Fruit fly (Drosophila melanogaster) whole organism, embryonic: ENCODE data around the gene CG5810.

Source experiments
- Bgb ChIP-seq: fragments of 200-800 bp; sonication (Bioruptor generic); IDR thresholded peaks from 2 replicates; pipeline ENCODE4 v1.3.6; 2022; ENCODE audit warnings: missing biosample characterization, missing genetic modification characterization; ENCODE audit not compliant: partially characterized antibody
- Blimp-1 ChIP-seq: fragments of 200-800 bp; sonication (Bioruptor generic); optimal IDR thresholded peaks from 3 replicates; lab custom pipeline; 2018; ENCODE audit warnings: missing biosample characterization, missing genetic modification characterization, mild to moderate bottlenecking, moderate library complexity, missing genetic modification reagents
- Bteb2 ChIP-seq: fragments of 200-800 bp; sonication (Bioruptor generic); optimal IDR thresholded peaks from 2 replicates; lab custom pipeline; 2016; ENCODE audit warnings: missing biosample characterization, missing genetic modification characterization
- CG11504 ChIP-seq: fragments of 200-800 bp; sonication (Bioruptor generic); optimal IDR thresholded peaks from 3 replicates; lab custom pipeline; 2019; ENCODE audit warnings: missing biosample characterization, mild to moderate bottlenecking, missing genetic modification characterization, moderate library complexity
- CG12155 ChIP-seq: fragments of 200-800 bp; sonication (Bioruptor generic); optimal IDR thresholded peaks from 3 replicates; lab custom pipeline; 2016; ENCODE audit warnings: missing biosample characterization, missing genetic modification characterization
- CG13775 ChIP-seq: fragments of 200-800 bp; sonication (Bioruptor generic); optimal IDR thresholded peaks from 3 replicates; lab custom pipeline; 2017; ENCODE audit warnings: missing biosample characterization, mild to moderate bottlenecking, missing genetic modification characterization
- CG15479 ChIP-seq: fragments of 200-800 bp; sonication (Bioruptor generic); optimal IDR thresholded peaks from 3 replicates; lab custom pipeline; 2019; ENCODE audit warnings: missing biosample characterization, mild to moderate bottlenecking, missing genetic modification characterization, moderate library complexity
- CG15601 ChIP-seq: fragments of 200-800 bp; sonication (Bioruptor generic); optimal IDR thresholded peaks from 3 replicates; lab custom pipeline; 2019; ENCODE audit warnings: missing biosample characterization, mild to moderate bottlenecking, missing genetic modification characterization, moderate library complexity
- CG15696 ChIP-seq: fragments of 200-800 bp; sonication (Bioruptor generic); optimal IDR thresholded peaks from 2 replicates; lab custom pipeline; 2019; ENCODE audit warnings: missing biosample characterization, mild to moderate bottlenecking, missing genetic modification characterization, moderate library complexity
- CG17385 ChIP-seq: fragments of 200-800 bp; sonication (Bioruptor generic); optimal IDR thresholded peaks from 3 replicates; lab custom pipeline; 2018; ENCODE audit warnings: missing biosample characterization, mild to moderate bottlenecking, missing genetic modification characterization
- CG17568 ChIP-seq: fragments of 200-800 bp; sonication (Bioruptor generic); optimal IDR thresholded peaks from 2 replicates; lab custom pipeline; 2018; ENCODE audit warnings: missing biosample characterization, mild to moderate bottlenecking, missing genetic modification characterization, moderate library complexity
- CG18476 ChIP-seq: fragments of 200-800 bp; sonication (Bioruptor generic); optimal IDR thresholded peaks from 2 replicates; lab custom pipeline; 2016; ENCODE audit warnings: missing biosample characterization, mild to moderate bottlenecking, missing genetic modification characterization
- CG2875 ChIP-seq: fragments of 200-800 bp; sonication (Bioruptor generic); optimal IDR thresholded peaks from 2 replicates; lab custom pipeline; 2017; ENCODE audit warnings: missing biosample characterization, mild to moderate bottlenecking, missing genetic modification characterization, missing genetic modification reagents
- CG42726 ChIP-seq: fragments of 200-800 bp; sonication (Bioruptor generic); IDR thresholded peaks from 2 replicates; pipeline ENCODE4 v1.3.6; 2022; ENCODE audit warnings: missing biosample characterization, missing genetic modification characterization; ENCODE audit not compliant: partially characterized antibody
- CG8388 ChIP-seq: fragments of 200-800 bp; sonication (Bioruptor generic); optimal IDR thresholded peaks from 2 replicates; lab custom pipeline; 2019; ENCODE audit warnings: missing biosample characterization, mild to moderate bottlenecking, missing genetic modification characterization, moderate library complexity
- Dbx ChIP-seq: fragments of 200-800 bp; sonication (Bioruptor generic); IDR thresholded peaks from 3 replicates; pipeline ENCODE4 v1.3.6; 2022; ENCODE audit warnings: missing biosample characterization, missing genetic modification characterization
- Fer1 ChIP-seq: fragments of 200-800 bp; sonication (Bioruptor generic); optimal IDR thresholded peaks from 2 replicates; lab custom pipeline; 2017; ENCODE audit warnings: missing biosample characterization, mild to moderate bottlenecking, missing genetic modification characterization
- Med ChIP-seq: fragments of 200-800 bp; sonication (Bioruptor generic); peaks from one replicate; lab custom pipeline; 2016; ENCODE audit warnings: missing biosample characterization, missing genetic modification characterization, mild to moderate bottlenecking, inconsistent platforms, moderate library complexity
- PHDP ChIP-seq: fragments of 200-800 bp; sonication (Bioruptor generic); optimal IDR thresholded peaks from 3 replicates; lab custom pipeline; 2018; ENCODE audit warnings: missing biosample characterization, mild to moderate bottlenecking, missing genetic modification characterization, moderate library complexity
- Pdp1 ChIP-seq, 2 experiments: fragments of 200-800 bp; sonication (Bioruptor generic); optimal IDR thresholded peaks; 3 replicates each; lab custom pipeline; 2016; ENCODE audit warnings: missing biosample characterization in 2 of 2, missing genetic modification characterization in 2 of 2, mild to moderate bottlenecking in 1 of 2, moderate library complexity in 1 of 2
- Tbp ChIP-seq: fragments of >200 bp; optimal IDR thresholded peaks from 2 replicates; lab custom pipeline; 2018; ENCODE audit warnings: missing biosample characterization, missing genetic modification characterization
- Vsx1 ChIP-seq: fragments of 200-800 bp; sonication (Bioruptor generic); optimal IDR thresholded peaks from 2 replicates; lab custom pipeline; 2017; ENCODE audit warnings: missing biosample characterization, mild to moderate bottlenecking, missing genetic modification characterization, missing genetic modification reagents
- al ChIP-seq: fragments of 200-800 bp; sonication (Bioruptor generic); IDR thresholded peaks from 2 replicates; pipeline ENCODE4 v1.3.6; 2022; ENCODE audit warnings: missing biosample characterization, missing genetic modification characterization
- bsh ChIP-seq, 2 experiments: fragments of 200-800 bp; sonication (Bioruptor generic); optimal IDR thresholded peaks; 2 replicates each; lab custom pipeline; 2017 to 2018; ENCODE audit warnings: mild to moderate bottlenecking in 2 of 2, missing biosample characterization in 2 of 2, missing genetic modification characterization in 2 of 2, moderate library complexity in 1 of 2
- cas ChIP-seq: fragments of 200-800 bp; sonication (Bioruptor generic); IDR thresholded peaks from 2 replicates; pipeline ENCODE4 v1.3.6; 2022; ENCODE audit warnings: missing biosample characterization, missing genetic modification characterization
- crp ChIP-seq, 2 experiments: fragments of 200-800 bp; sonication (Bioruptor generic); optimal IDR thresholded peaks; 2 replicates in 1 of 2; 3 replicates in 1 of 2; lab custom pipeline; 2017; ENCODE audit warnings: missing biosample characterization in 2 of 2, missing genetic modification characterization in 2 of 2, mild to moderate bottlenecking in 1 of 2, moderate library complexity in 1 of 2
- dmrt99B ChIP-seq: fragments of 200-800 bp; sonication (Bioruptor generic); optimal IDR thresholded peaks from 2 replicates; lab custom pipeline; 2018; ENCODE audit warnings: missing biosample characterization, mild to moderate bottlenecking, missing genetic modification characterization, moderate library complexity
- fd64A ChIP-seq: fragments of 200-800 bp; sonication (Bioruptor generic); optimal IDR thresholded peaks from 3 replicates; lab custom pipeline; 2018; ENCODE audit warnings: missing biosample characterization, mild to moderate bottlenecking, missing genetic modification characterization
- gsb-n ChIP-seq: fragments of 200-800 bp; sonication (Bioruptor generic); optimal IDR thresholded peaks from 3 replicates; lab custom pipeline; 2018; ENCODE audit warnings: missing biosample characterization, mild to moderate bottlenecking, missing genetic modification characterization
- insv ChIP-seq, 2 experiments: fragments of 200-800 bp; sonication (Bioruptor generic); optimal IDR thresholded peaks; 3 replicates each; lab custom pipeline; 2016 to 2018; ENCODE audit warnings: missing biosample characterization in 2 of 2, missing genetic modification characterization in 2 of 2
- lab ChIP-seq: fragments of 200-800 bp; sonication (Bioruptor generic); optimal IDR thresholded peaks from 3 replicates; lab custom pipeline; 2017; ENCODE audit warnings: missing biosample characterization, missing genetic modification characterization, mild to moderate bottlenecking, moderate library complexity, missing genetic modification reagents
- lov ChIP-seq, 2 experiments: fragments of 200-800 bp in 1 of 2; fragments of >200 bp in 1 of 2; sonication (Bioruptor generic) in 1 of 2; IDR thresholded peaks in 1 of 2; optimal IDR thresholded peaks in 1 of 2; 2 replicates in 1 of 2; 3 replicates in 1 of 2; pipeline versions ENCODE4 v1.3.6 to Lab custom; 2017 to 2022; ENCODE audit warnings: missing biosample characterization in 1 of 2, missing genetic modification characterization in 1 of 2
- nau ChIP-seq: fragments of 200-800 bp; sonication (Bioruptor generic); optimal IDR thresholded peaks from 3 replicates; lab custom pipeline; 2017; ENCODE audit warnings: missing biosample characterization, mild to moderate bottlenecking, missing genetic modification characterization, missing genetic modification reagents
- nerfin-2 ChIP-seq: fragments of 200-800 bp; sonication (Bioruptor generic); IDR thresholded peaks from 2 replicates; pipeline ENCODE4 v1.3.6; 2022; ENCODE audit warnings: missing biosample characterization, missing genetic modification characterization; ENCODE audit not compliant: partially characterized antibody
- oc ChIP-seq: fragments of 200-800 bp; sonication (Bioruptor generic); optimal IDR thresholded peaks from 2 replicates; lab custom pipeline; 2018; ENCODE audit warnings: missing biosample characterization, mild to moderate bottlenecking, missing genetic modification characterization, moderate library complexity
- onecut ChIP-seq: fragments of 200-800 bp; sonication (Bioruptor generic); IDR thresholded peaks from 2 replicates; pipeline ENCODE4 v1.3.6; 2022; ENCODE audit warnings: missing biosample characterization, missing genetic modification characterization
- pb ChIP-seq: fragments of 200-800 bp; sonication (Bioruptor generic); optimal IDR thresholded peaks from 3 replicates; lab custom pipeline; 2016; ENCODE audit warnings: missing biosample characterization, missing genetic modification characterization
- phol ChIP-seq: fragments of 200-800 bp; sonication (Bioruptor generic); optimal IDR thresholded peaks from 3 replicates; lab custom pipeline; 2018; ENCODE audit warnings: missing biosample characterization, mild to moderate bottlenecking, missing genetic modification characterization, moderate library complexity
- ranshi ChIP-seq: fragments of 200-800 bp; sonication (Bioruptor generic); IDR thresholded peaks from 2 replicates; pipeline ENCODE4 v1.3.6; 2022; ENCODE audit warnings: missing biosample characterization, missing genetic modification characterization
- scrt ChIP-seq: fragments of 200-800 bp; sonication (Bioruptor generic); optimal IDR thresholded peaks from 2 replicates; lab custom pipeline; 2018; ENCODE audit warnings: missing biosample characterization, mild to moderate bottlenecking, missing genetic modification characterization, moderate library complexity
- sd ChIP-seq: fragments of 200-800 bp; sonication (Bioruptor generic); optimal IDR thresholded peaks from 3 replicates; lab custom pipeline; 2018; ENCODE audit warnings: missing biosample characterization, mild to moderate bottlenecking, missing genetic modification characterization, moderate library complexity
- sima ChIP-seq: fragments of 200-800 bp; sonication (Bioruptor generic); optimal IDR thresholded peaks from 2 replicates; lab custom pipeline; 2016; ENCODE audit warnings: missing biosample characterization, missing genetic modification characterization
- sna ChIP-seq: fragments of 200-800 bp; sonication (Bioruptor generic); IDR thresholded peaks from 2 replicates; pipeline ENCODE4 v1.3.6; 2022; ENCODE audit warnings: missing biosample characterization, missing genetic modification characterization; ENCODE audit not compliant: partially characterized antibody
- trem ChIP-seq: fragments of 200-800 bp; optimal IDR thresholded peaks from 3 replicates; lab custom pipeline; 2019; ENCODE audit warnings: missing biosample characterization, mild to moderate bottlenecking, missing genetic modification characterization, moderate library complexity
- tup ChIP-seq: fragments of 200-800 bp; sonication (Bioruptor generic); optimal IDR thresholded peaks from 2 replicates; lab custom pipeline; 2016; ENCODE audit warnings: missing biosample characterization, mild to moderate bottlenecking, missing genetic modification characterization, moderate library complexity
- twi ChIP-seq: fragments of 200-800 bp; optimal IDR thresholded peaks from 2 replicates; lab custom pipeline; 2019; ENCODE audit warnings: missing biosample characterization, mild to moderate bottlenecking, missing genetic modification characterization, moderate library complexity

Gene CG5810

DNA sequence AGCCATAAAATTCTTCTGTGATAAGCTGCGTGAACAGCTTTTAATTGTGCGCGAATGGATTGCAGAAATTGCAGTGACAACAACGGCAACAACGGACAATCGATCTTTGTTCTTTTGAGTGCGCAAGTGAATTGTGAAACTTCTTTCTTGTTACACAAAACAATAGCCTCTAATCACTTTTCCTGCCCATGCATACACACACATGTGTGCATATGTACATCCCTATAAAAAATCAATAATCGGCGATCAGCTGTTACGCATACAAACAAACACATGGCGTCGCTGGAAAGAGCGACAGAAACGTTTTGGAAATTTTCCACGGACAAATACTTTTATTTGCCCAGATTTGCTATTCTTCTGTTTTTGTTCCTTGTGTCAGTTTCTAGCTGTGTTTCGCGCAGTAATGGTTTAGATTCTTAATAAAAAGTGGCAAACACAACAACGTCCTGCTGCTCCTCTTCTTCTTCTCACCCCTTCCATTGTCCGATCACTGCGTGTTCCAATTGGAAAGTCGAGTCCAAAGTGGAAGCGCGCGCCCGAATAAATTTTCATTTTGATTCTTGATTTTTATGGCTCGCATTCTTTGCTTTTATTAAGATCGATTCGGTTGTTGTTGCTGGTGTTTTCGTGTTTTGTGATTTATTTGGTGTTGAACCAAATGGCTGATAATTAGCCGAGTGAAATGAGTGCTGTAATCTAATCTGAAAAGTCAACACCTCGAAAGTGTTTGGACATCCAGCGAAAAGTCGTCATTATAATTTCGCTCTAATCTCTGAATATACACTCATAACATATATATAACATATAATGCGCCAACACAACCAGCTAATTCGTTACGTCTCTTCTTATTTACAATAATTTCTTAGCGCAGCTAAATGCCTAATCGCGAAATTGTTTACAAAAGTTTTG, 6.8 kb upstream of the CG5810 start (continued):
- TF ChIP-seq crp (GFP tag; optimal IDR thresholded peaks at IDR 0.05; lab: Kevin White, UChicago) (peak in 1 of 2 experiments; percentile 73), sd (tag; lab: Kevin White, UChicago) (peak; percentile 84), CG42726 (no peak), dmrt99B (tag; lab: Kevin White, UChicago) (no peak), nau (GFP tag; lab: Kevin White, UChicago) (peak; percentile 2), CG15479 (GFP tag; lab: Kevin White, UChicago) (peak; percentile 28), scrt (GFP tag; lab: Kevin White, UChicago) (peak; percentile 2), CG18476 (GFP tag; lab: Kevin White, UChicago) (no peak), bsh (GFP tag; optimal IDR thresholded peaks at IDR 0.05; lab: Kevin White, UChicago) (peak in 1 of 2 experiments; percentile 32), sna (GFP tag; lab: Robert Waterston, UW) (no peak), CG2875 (GFP tag; lab: Kevin White, UChicago) (peak; percentile 46), lab (GFP tag; lab: Kevin White, UChicago) (peak; percentile 60), Bgb (no peak), Pdp1 (GFP tag; optimal IDR thresholded peaks at IDR 0.05; lab: Kevin White, UChicago) (peak in 1 of 2 experiments; percentile 45), Vsx1 (peak; percentile 79), Tbp (no peak), tup (GFP tag; lab: Kevin White, UChicago) (no peak), CG17385 (GFP tag; lab: Kevin White, UChicago) (peak; percentile 83), phol (tag; lab: Kevin White, UChicago) (peak; percentile 49), trem (no peak), onecut (peak; percentile 98), oc (peak; percentile 24), insv (GFP tag; optimal IDR thresholded peaks at IDR 0.05; lab: Kevin White, UChicago) (peak in 1 of 2 experiments; percentile 82), sima (GFP tag; lab: Kevin White, UChicago) (no peak), Med (GFP tag; lab: Kevin White, UChicago) (peak; percentile 54)

DNA sequence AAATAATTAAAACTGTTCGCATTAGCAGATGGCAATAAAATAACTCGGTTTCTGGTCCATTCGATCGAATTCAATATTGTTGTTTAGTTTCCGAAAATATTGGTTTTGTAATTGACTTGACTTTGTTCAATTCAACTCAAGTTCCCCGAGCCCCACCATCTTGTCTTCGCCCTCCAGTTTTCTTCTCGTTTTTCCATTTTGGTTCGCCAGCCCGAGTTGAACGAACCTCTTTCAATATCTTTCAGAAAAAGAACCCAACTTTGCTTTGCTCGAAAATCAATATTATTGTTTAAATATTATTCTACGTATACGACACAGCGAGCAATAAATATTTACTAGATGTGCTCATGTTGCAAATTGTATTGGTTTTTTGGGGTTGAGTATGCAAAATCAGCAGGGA, 4.9 kb upstream of the CG5810 start:
- peak; percentile 26 for TF ChIP-seq PHDP (tag; lab: Kevin White, UChicago)
- TF ChIP-seq lab (GFP tag; lab: Kevin White, UChicago): peak; percentile 31
- peak; percentile 23 for TF ChIP-seq Vsx1
- TF ChIP-seq CG13775 (GFP tag; lab: Kevin White, UChicago): no peak
- TF ChIP-seq pb (GFP tag; lab: Kevin White, UChicago): no peak
- TF ChIP-seq cas (GFP tag; lab: Robert Waterston, UW): no peak
- no peak for TF ChIP-seq lov (optimal IDR thresholded peaks at IDR 0.05; lab: Kevin White, UChicago)
- TF ChIP-seq lov (GFP tag; IDR thresholded peaks at IDR 0.05; lab: Robert Waterston, UW): no peak
- TF ChIP-seq Dbx (GFP tag; lab: Robert Waterston, UW): no peak
- no peak for TF ChIP-seq al (GFP tag; lab: Robert Waterston, UW)
- TF ChIP-seq Bteb2 (GFP tag; lab: Kevin White, UChicago): no peak
- no peak for TF ChIP-seq CG15696 (tag; lab: Kevin White, UChicago)
- no peak for TF ChIP-seq CG8388 (GFP tag; lab: Kevin White, UChicago)
- no peak for TF ChIP-seq ranshi (GFP tag; lab: Robert Waterston, UW)
- peak; percentile 85 for TF ChIP-seq CG15601
- peak; percentile 35 for TF ChIP-seq fd64A (GFP tag; lab: Kevin White, UChicago)
- TF ChIP-seq CG17568 (GFP tag; lab: Kevin White, UChicago): peak; percentile 2
- peak; percentile 25 for TF ChIP-seq Fer1 (GFP tag; lab: Kevin White, UChicago)
- TF ChIP-seq gsb-n (tag; lab: Kevin White, UChicago): no peak
- peak; percentile 62 for TF ChIP-seq Med (GFP tag; lab: Kevin White, UChicago)
- TF ChIP-seq CG12155 (GFP tag; lab: Kevin White, UChicago): no peak
- TF ChIP-seq CG11504 (tag; lab: Kevin White, UChicago): peak; percentile 12
- peak; percentile 25 for TF ChIP-seq Blimp-1 (GFP tag; lab: Kevin White, UChicago)
- no peak for TF ChIP-seq twi (tag; lab: Kevin White, UChicago)
- TF ChIP-seq nerfin-2: no peak
